Fruit fly (Drosophila melanogaster) whole organism, pupa: Measurements from ENCODE around the gene CkIIalpha-i1.

ENCODE experiments used
- CG15710 ChIP-seq: fragments of 200-800 bp; sonication (Bioruptor generic); optimal IDR thresholded peaks from 2 replicates; lab custom pipeline; 2018; ENCODE audit warnings: missing biosample characterization, mild to moderate bottlenecking, missing genetic modification characterization, moderate library complexity
- CG34367 ChIP-seq: fragments of 200-800 bp; sonication (Bioruptor generic); optimal IDR thresholded peaks from 2 replicates; lab custom pipeline; 2018; ENCODE audit warnings: missing biosample characterization, mild to moderate bottlenecking, missing genetic modification characterization
- CG4496 ChIP-seq: fragments of 200-800 bp; sonication (Bioruptor generic); IDR thresholded peaks from 3 replicates; pipeline ENCODE4 v1.3.6; 2022; ENCODE audit warnings: missing biosample characterization, missing genetic modification characterization
- CG8301 ChIP-seq: fragments of 200-800 bp; sonication (Bioruptor generic); optimal IDR thresholded peaks from 2 replicates; lab custom pipeline; 2018; ENCODE audit warnings: missing biosample characterization, mild to moderate bottlenecking, missing genetic modification characterization

DNA sequence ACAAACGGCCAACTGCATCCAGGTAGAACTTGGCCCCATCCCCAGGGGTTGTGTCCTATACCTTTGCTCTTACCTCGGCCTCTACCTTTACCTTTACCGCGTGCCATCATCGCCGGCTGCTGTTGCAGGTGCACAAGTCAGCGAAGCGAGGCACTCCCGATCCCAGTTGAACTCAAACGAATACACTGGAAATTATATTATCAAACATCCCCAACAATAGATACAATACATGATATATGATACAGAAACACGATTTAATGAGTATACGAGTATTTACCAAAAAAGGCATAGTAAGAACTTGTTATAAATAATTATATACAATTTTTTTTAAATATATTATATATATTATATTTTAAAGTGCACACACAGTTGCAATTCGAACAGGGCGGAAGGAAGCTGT lies 30.4 kb downstream of the CkIIalpha-i1 start:
- TF ChIP-seq CG15710 (no peak), CG4496 (GFP tag; lab: Robert Waterston, UW) (no peak), CG34367 (no peak), CG8301 (tag; lab: Kevin White, UChicago) (no peak)
